Worm (Caenorhabditis elegans) whole organism, L4/young adult: ENCODE measurements around the gene B0507.5.

Source experiments
- W03F9.2 ChIP-seq: fragments of 150-350 bp; optimal IDR thresholded peaks from 2 replicates; lab custom pipeline; 2014; ENCODE audit warnings: missing biosample characterization, missing genetic modification characterization
- him-1 ChIP-seq: sonication (generic microtip); optimal IDR thresholded peaks from 2 replicates; lab custom pipeline; 2016; ENCODE audit warnings: missing genotype, missing genetic modification reagents, missing genetic modification characterization, missing compliant biosample characterization

- TF ChIP-seq him-1 = no peak
- no peak for TF ChIP-seq W03F9.2 (tag; lab: Kevin White, UChicago)
Observed at ce11 chrV:8765938-8766337, 12.4 kb downstream of the B0507.5 start, which contains the start of gene B0507.9.
